4 fruit fly cellular contexts compared by ENCODE assay signal in the genomic region with DNA sequence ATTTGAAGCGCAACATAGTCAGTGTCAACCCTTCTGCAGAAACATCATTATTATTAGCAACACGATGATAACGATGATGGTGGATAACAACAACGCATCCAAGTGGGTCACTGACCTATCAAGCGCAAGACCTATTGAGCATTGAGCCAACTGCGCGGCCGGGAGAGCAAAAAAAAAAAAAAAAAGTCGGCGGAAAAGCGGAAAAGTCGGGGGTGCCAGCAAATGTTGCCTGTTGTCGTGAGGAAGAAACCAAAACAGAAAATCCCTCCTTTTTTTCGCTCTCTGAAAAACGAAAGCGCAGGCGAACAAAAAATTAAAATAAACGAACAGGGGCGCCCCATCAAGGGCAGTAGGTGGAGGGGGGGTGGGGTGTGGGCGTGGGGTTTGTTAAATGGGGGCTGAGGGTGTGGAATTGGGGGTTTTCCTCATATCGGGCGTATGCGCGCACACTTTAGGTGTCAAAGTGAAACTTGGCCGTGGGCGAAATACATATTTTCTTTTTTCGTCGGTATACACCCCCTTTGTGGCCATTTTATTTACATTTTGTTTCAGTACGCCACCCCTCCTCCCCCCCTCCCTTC.
TF ChIP-seq lines count a peak whose summit lies in the region.

No protein-coding gene starts in this region.

- TF ChIP-seq CTCF in whole organism, embryonic (GFP tag; optimal IDR thresholded peaks at IDR 0.05; lab: Kevin White, UChicago) = no peak

TF ChIP-seq in whole organism, embryonic, 481 proteins besides CTCF, POLR2A, EP300 and RAD21 (continues in another document):
- TF ChIP-seq Rfx (GFP tag; IDR thresholded peaks at IDR 0.05; lab: Robert Waterston, UW) (peak; percentile 22; the same call in 1 of the 2 replicates), Lim3 (GFP tag; IDR thresholded peaks at IDR 0.05; lab: Robert Waterston, UW) (no peak), jumu (GFP tag; optimal IDR thresholded peaks at IDR 0.05; lab: Kevin White, UChicago) (no peak), ttk (GFP tag; IDR thresholded peaks at IDR 0.05; lab: Robert Waterston, UW) (peak; percentile 43; the same call in 1 of the 2 replicates), CG2199 (GFP tag; IDR thresholded peaks at IDR 0.05; lab: Robert Waterston, UW) (0 out of 3 replicates have a peak, but pooled peaks have one; percentile 51), CG7928 (GFP tag; optimal IDR thresholded peaks at IDR 0.05; lab: Kevin White, UChicago) (no peak), Hr3 (GFP tag; optimal IDR thresholded peaks at IDR 0.05; lab: Kevin White, UChicago) (no peak), CG17328 (GFP tag; IDR thresholded peaks at IDR 0.05; lab: Robert Waterston, UW) (no peak), CG10462 (GFP tag; optimal IDR thresholded peaks at IDR 0.05; lab: Kevin White, UChicago) (no peak), Bgb (GFP tag; IDR thresholded peaks at IDR 0.05; lab: Robert Waterston, UW; ENCODE audit: partially characterized antibody) (no peak), CG7963 (GFP tag; IDR thresholded peaks at IDR 0.05; lab: Robert Waterston, UW; ENCODE audit: partially characterized antibody) (no peak), Deaf1 (tag; optimal IDR thresholded peaks at IDR 0.05; lab: Kevin White, UChicago) (peak; percentile 44), CG17612 (GFP tag; IDR thresholded peaks at IDR 0.05; lab: Robert Waterston, UW) (no peak), CG18764 (GFP tag; optimal IDR thresholded peaks at IDR 0.05; lab: Kevin White, UChicago) (no peak), abd-A (tag; optimal IDR thresholded peaks at IDR 0.05; lab: Kevin White, UChicago) (peak; percentile 31), eyg (GFP tag; optimal IDR thresholded peaks at IDR 0.05; lab: Kevin White, UChicago) (no peak), CG32532 (GFP tag; IDR thresholded peaks at IDR 0.05; lab: Robert Waterston, UW) (peak; percentile 40; the same call in 1 of the 2 replicates), br (optimal IDR thresholded peaks at IDR 0.05; lab: Kevin White, UChicago) (no peak), ewg (GFP tag; optimal IDR thresholded peaks at IDR 0.05; lab: Kevin White, UChicago) (peak; percentile 11), CG14441 (GFP tag; IDR thresholded peaks at IDR 0.05; lab: Robert Waterston, UW) (no peak)

TF ChIP-seq in whole organism, prepupa, 60 proteins besides CTCF, POLR2A, EP300 and RAD21:
- TF ChIP-seq CG7368 (GFP tag; optimal IDR thresholded peaks at IDR 0.05; lab: Kevin White, UChicago) (peak; percentile 35), CG6808 (GFP tag; optimal IDR thresholded peaks at IDR 0.05; lab: Kevin White, UChicago) (peak; percentile 17), CG15336 (GFP tag; IDR thresholded peaks at IDR 0.05; lab: Robert Waterston, UW) (peak; percentile 30; the same call in 1 of the 2 replicates), OdsH (GFP tag; optimal IDR thresholded peaks at IDR 0.05; lab: Kevin White, UChicago) (no peak), CG6163 (GFP tag; IDR thresholded peaks at IDR 0.05; lab: Robert Waterston, UW) (0 out of 3 replicates have a peak, but pooled peaks have one; percentile 42), topi (GFP tag; optimal IDR thresholded peaks at IDR 0.05; lab: Kevin White, UChicago) (no peak), Lpt (GFP tag; optimal IDR thresholded peaks at IDR 0.05; lab: Kevin White, UChicago) (no peak), ss (GFP tag; optimal IDR thresholded peaks at IDR 0.05; lab: Kevin White, UChicago) (no peak), fd85E (GFP tag; optimal IDR thresholded peaks at IDR 0.05; lab: Kevin White, UChicago) (no peak), fkh (GFP tag; optimal IDR thresholded peaks at IDR 0.05; lab: Kevin White, UChicago) (no peak), CG11762 (GFP tag; optimal IDR thresholded peaks at IDR 0.05; lab: Kevin White, UChicago; ENCODE audit: insufficient read depth) (no peak), Hr39 (GFP tag; optimal IDR thresholded peaks at IDR 0.05; lab: Kevin White, UChicago) (no peak), CG6854 (GFP tag; optimal IDR thresholded peaks at IDR 0.05; lab: Kevin White, UChicago) (peak; percentile 4), CG3032 (tag; optimal IDR thresholded peaks at IDR 0.05; lab: Kevin White, UChicago) (no peak), Gug (GFP tag; IDR thresholded peaks at IDR 0.05; lab: Robert Waterston, UW) (no peak), Eip78C (GFP tag; lab: Kevin White, UChicago) (peak; percentile 28)

TF ChIP-seq in whole organism, pupa, 21 proteins besides CTCF, POLR2A, EP300 and RAD21:
- TF ChIP-seq CG8159 (tag; optimal IDR thresholded peaks at IDR 0.05; lab: Kevin White, UChicago) (no peak), EcR (GFP tag; optimal IDR thresholded peaks at IDR 0.05; lab: Kevin White, UChicago) (peak; percentile 72)
TF ChIP-seq in whole organism, pupa: peak in this region for 1.

TF ChIP-seq in whole organism, wandering third instar larva, 38 proteins besides CTCF, POLR2A, EP300 and RAD21:
- TF ChIP-seq Dif (GFP tag; optimal IDR thresholded peaks at IDR 0.05; lab: Kevin White, UChicago; ENCODE audit: partially characterized antibody) (no peak), Dfd (GFP tag; optimal IDR thresholded peaks at IDR 0.05; lab: Kevin White, UChicago) (no peak), Rel (GFP tag; optimal IDR thresholded peaks at IDR 0.05; lab: Kevin White, UChicago) (no peak), Rel (tag; optimal IDR thresholded peaks at IDR 0.05; lab: Kevin White, UChicago) (peak; percentile 38), Hr78 (GFP tag; optimal IDR thresholded peaks at IDR 0.05; lab: Kevin White, UChicago) (no peak)
